Fruit fly (Drosophila melanogaster) whole organism, embryonic: ENCODE results near the gene CG3009.

ENCODE experiments used
- BtbVII ChIP-seq: fragments of 200-800 bp; sonication (Bioruptor generic); optimal IDR thresholded peaks from 3 replicates; lab custom pipeline; 2017; ENCODE audit warnings: missing biosample characterization, mild to moderate bottlenecking, missing genetic modification characterization
- C15 ChIP-seq: fragments of 200-800 bp; sonication (Bioruptor generic); IDR thresholded peaks from 3 replicates; pipeline ENCODE4 v1.3.6; 2022; ENCODE audit warnings: missing biosample characterization, missing genetic modification characterization
- CG10462 ChIP-seq: fragments of 200-800 bp; sonication (Bioruptor generic); optimal IDR thresholded peaks from 2 replicates; lab custom pipeline; 2016; ENCODE audit warnings: missing biosample characterization, missing genetic modification characterization
- CG11247 ChIP-seq: fragments of 200-800 bp; sonication (Bioruptor generic); IDR thresholded peaks from 2 replicates; pipeline ENCODE4 v1.3.6; 2022; ENCODE audit warnings: missing biosample characterization, missing genetic modification characterization
- CG12155 ChIP-seq: fragments of 200-800 bp; sonication (Bioruptor generic); optimal IDR thresholded peaks from 3 replicates; lab custom pipeline; 2016; ENCODE audit warnings: missing biosample characterization, missing genetic modification characterization
- CG13624 ChIP-seq: fragments of 200-800 bp; sonication (Bioruptor generic); optimal IDR thresholded peaks from 2 replicates; lab custom pipeline; 2016; ENCODE audit warnings: missing biosample characterization, missing genetic modification characterization
- CG15696 ChIP-seq: fragments of 200-800 bp; sonication (Bioruptor generic); optimal IDR thresholded peaks from 2 replicates; lab custom pipeline; 2019; ENCODE audit warnings: missing biosample characterization, mild to moderate bottlenecking, missing genetic modification characterization, moderate library complexity
- CG17359 ChIP-seq: fragments of 200-800 bp; sonication (Bioruptor generic); optimal IDR thresholded peaks from 3 replicates; lab custom pipeline; 2018; ENCODE audit warnings: missing biosample characterization, mild to moderate bottlenecking, missing genetic modification characterization, moderate library complexity
- CG17802 ChIP-seq: fragments of 200-800 bp; sonication (Bioruptor generic); optimal IDR thresholded peaks from 2 replicates; lab custom pipeline; 2018; ENCODE audit warnings: missing biosample characterization, mild to moderate bottlenecking, missing genetic modification characterization, moderate library complexity
- CG18599 ChIP-seq: fragments of 200-800 bp; sonication (Bioruptor generic); optimal IDR thresholded peaks from 3 replicates; lab custom pipeline; 2017; ENCODE audit warnings: missing biosample characterization, missing genetic modification characterization, mild to moderate bottlenecking, moderate library complexity, missing genetic modification reagents
- CG31388 ChIP-seq: fragments of 200-800 bp; sonication (Bioruptor generic); optimal IDR thresholded peaks from 2 replicates; lab custom pipeline; 2016; ENCODE audit warnings: missing biosample characterization, missing genetic modification characterization
- CG3407 ChIP-seq: fragments of 200-800 bp; sonication (Bioruptor generic); optimal IDR thresholded peaks from 2 replicates; lab custom pipeline; 2018; ENCODE audit warnings: missing biosample characterization, mild to moderate bottlenecking, missing genetic modification characterization
- CG34376 ChIP-seq: fragments of 200-800 bp; sonication (Bioruptor generic); optimal IDR thresholded peaks from 2 replicates; lab custom pipeline; 2018; ENCODE audit warnings: missing biosample characterization, mild to moderate bottlenecking, missing genetic modification characterization
- CG42726 ChIP-seq: fragments of 200-800 bp; sonication (Bioruptor generic); IDR thresholded peaks from 2 replicates; pipeline ENCODE4 v1.3.6; 2022; ENCODE audit warnings: missing biosample characterization, missing genetic modification characterization; ENCODE audit not compliant: partially characterized antibody
- CG7556 ChIP-seq: fragments of 200-800 bp; sonication (Bioruptor generic); optimal IDR thresholded peaks from 2 replicates; lab custom pipeline; 2017; ENCODE audit warnings: missing biosample characterization, mild to moderate bottlenecking, missing genetic modification characterization
- Chrac-16 ChIP-seq: fragments of 200-800 bp; sonication (Bioruptor generic); optimal IDR thresholded peaks from 3 replicates; lab custom pipeline; 2016; ENCODE audit warnings: missing biosample characterization, missing genetic modification characterization
- Elba2 ChIP-seq: fragments of 200-800 bp; sonication (Bioruptor generic); optimal IDR thresholded peaks from 3 replicates; lab custom pipeline; 2016; ENCODE audit warnings: missing biosample characterization, missing genetic modification characterization
- HmgZ ChIP-seq: fragments of 200-800 bp; sonication (Bioruptor generic); optimal IDR thresholded peaks from 2 replicates; lab custom pipeline; 2018; ENCODE audit warnings: missing biosample characterization, mild to moderate bottlenecking, missing genetic modification characterization
- Lhr ChIP-seq: fragments of 200-800 bp; sonication (Bioruptor generic); optimal IDR thresholded peaks from 3 replicates; lab custom pipeline; 2017; ENCODE audit warnings: mild to moderate bottlenecking, missing biosample characterization, missing genetic modification reagents, missing genetic modification characterization
- Nf-YA ChIP-seq: fragments of 200-800 bp; sonication (Bioruptor generic); IDR thresholded peaks from 2 replicates; pipeline ENCODE4 v1.3.6; 2022; ENCODE audit warnings: missing biosample characterization, missing genetic modification characterization
- Ravus ChIP-seq: fragments of 200-800 bp; sonication (Bioruptor generic); IDR thresholded peaks from 2 replicates; pipeline ENCODE4 v1.3.6; 2022; ENCODE audit warnings: missing biosample characterization, missing genetic modification characterization
- Sox102F ChIP-seq: fragments of 200-800 bp; sonication (Bioruptor generic); optimal IDR thresholded peaks from 2 replicates; lab custom pipeline; 2018; ENCODE audit warnings: missing biosample characterization, mild to moderate bottlenecking, missing genetic modification characterization, moderate library complexity
- Stat92E ChIP-seq, 3 experiments: fragments of >200 bp in 2 of 3; fragments of 200-800 bp in 1 of 3; sonication (Bioruptor generic) in 1 of 3; optimal IDR thresholded peaks; 2 replicates each; lab custom pipeline; 2017 to 2019; ENCODE audit warnings: missing biosample characterization in 3 of 3, missing genetic modification characterization in 3 of 3, mild to moderate bottlenecking in 1 of 3, moderate library complexity in 1 of 3
- Vsx1 ChIP-seq: fragments of 200-800 bp; sonication (Bioruptor generic); optimal IDR thresholded peaks from 2 replicates; lab custom pipeline; 2017; ENCODE audit warnings: missing biosample characterization, mild to moderate bottlenecking, missing genetic modification characterization, missing genetic modification reagents
- Xbp1 ChIP-seq: fragments of 200-800 bp; sonication (Bioruptor generic); optimal IDR thresholded peaks from 3 replicates; lab custom pipeline; 2016; ENCODE audit warnings: missing biosample characterization, mild to moderate bottlenecking, missing genetic modification characterization
- YL-1 ChIP-seq: fragments of 200-800 bp; sonication (Bioruptor generic); optimal IDR thresholded peaks from 3 replicates; lab custom pipeline; 2017; ENCODE audit warnings: missing biosample characterization, mild to moderate bottlenecking, missing genetic modification characterization
- al ChIP-seq: fragments of 200-800 bp; sonication (Bioruptor generic); IDR thresholded peaks from 2 replicates; pipeline ENCODE4 v1.3.6; 2022; ENCODE audit warnings: missing biosample characterization, missing genetic modification characterization
- ara ChIP-seq: fragments of 200-800 bp; sonication (Bioruptor generic); IDR thresholded peaks from 2 replicates; pipeline ENCODE4 v1.3.6; 2022; ENCODE audit warnings: missing biosample characterization, missing genetic modification characterization
- bowl ChIP-seq: fragments of 200-800 bp; sonication (Bioruptor generic); IDR thresholded peaks from 2 replicates; pipeline ENCODE4 v1.3.6; 2022; ENCODE audit warnings: missing biosample characterization, missing genetic modification characterization
- chn ChIP-seq: fragments of 200-800 bp; sonication (Bioruptor generic); optimal IDR thresholded peaks from 2 replicates; lab custom pipeline; 2016; ENCODE audit warnings: missing biosample characterization, missing genetic modification characterization
- dmrt11E ChIP-seq: fragments of 200-800 bp; sonication (Bioruptor generic); optimal IDR thresholded peaks from 3 replicates; lab custom pipeline; 2018; ENCODE audit warnings: missing biosample characterization, mild to moderate bottlenecking, missing genetic modification characterization, moderate library complexity
- en ChIP-seq: fragments of 200-800 bp; sonication (Bioruptor generic); optimal IDR thresholded peaks from 2 replicates; lab custom pipeline; 2016; ENCODE audit warnings: missing biosample characterization, missing genetic modification characterization
- fu2 ChIP-seq: fragments of 200-800 bp; sonication (Bioruptor generic); optimal IDR thresholded peaks from 2 replicates; lab custom pipeline; 2016; ENCODE audit warnings: missing biosample characterization, missing genetic modification characterization
- gfzf ChIP-seq: fragments of 200-800 bp; sonication (Bioruptor generic); optimal IDR thresholded peaks from 2 replicates; lab custom pipeline; 2016; ENCODE audit warnings: missing biosample characterization, mild to moderate bottlenecking, missing genetic modification characterization, moderate library complexity
- gsb ChIP-seq: fragments of 200-800 bp; sonication (Bioruptor generic); IDR thresholded peaks from 2 replicates; pipeline ENCODE4 v1.3.6; 2022; ENCODE audit warnings: missing biosample characterization, missing genetic modification characterization
- hbn ChIP-seq: fragments of 200-800 bp; sonication (Bioruptor generic); IDR thresholded peaks from 2 replicates; pipeline ENCODE4 v1.3.6; 2022; ENCODE audit warnings: missing biosample characterization, missing genetic modification characterization; ENCODE audit not compliant: partially characterized antibody
- hkb ChIP-seq, 2 experiments: fragments of 200-800 bp in 1 of 2; fragments of >200 bp in 1 of 2; sonication (Bioruptor generic) in 1 of 2; IDR thresholded peaks in 1 of 2; optimal IDR thresholded peaks in 1 of 2; 2 replicates each; pipeline versions ENCODE4 v1.3.6 to Lab custom; 2017 to 2022; ENCODE audit warnings: missing biosample characterization in 1 of 2, missing genetic modification characterization in 1 of 2
- insv ChIP-seq, 2 experiments: fragments of 200-800 bp; sonication (Bioruptor generic); optimal IDR thresholded peaks; 3 replicates each; lab custom pipeline; 2016 to 2018; ENCODE audit warnings: missing biosample characterization in 2 of 2, missing genetic modification characterization in 2 of 2
- lov ChIP-seq, 2 experiments: fragments of 200-800 bp in 1 of 2; fragments of >200 bp in 1 of 2; sonication (Bioruptor generic) in 1 of 2; IDR thresholded peaks in 1 of 2; optimal IDR thresholded peaks in 1 of 2; 2 replicates in 1 of 2; 3 replicates in 1 of 2; pipeline versions ENCODE4 v1.3.6 to Lab custom; 2017 to 2022; ENCODE audit warnings: missing biosample characterization in 1 of 2, missing genetic modification characterization in 1 of 2
- pb ChIP-seq: fragments of 200-800 bp; sonication (Bioruptor generic); optimal IDR thresholded peaks from 3 replicates; lab custom pipeline; 2016; ENCODE audit warnings: missing biosample characterization, missing genetic modification characterization
- scrt ChIP-seq: fragments of 200-800 bp; sonication (Bioruptor generic); optimal IDR thresholded peaks from 2 replicates; lab custom pipeline; 2018; ENCODE audit warnings: missing biosample characterization, mild to moderate bottlenecking, missing genetic modification characterization, moderate library complexity
- seq ChIP-seq: fragments of 200-800 bp; sonication (Bioruptor generic); IDR thresholded peaks from 2 replicates; pipeline ENCODE4 v1.3.6; 2022; ENCODE audit warnings: missing biosample characterization, missing genetic modification characterization
- sna ChIP-seq: fragments of 200-800 bp; sonication (Bioruptor generic); IDR thresholded peaks from 2 replicates; pipeline ENCODE4 v1.3.6; 2022; ENCODE audit warnings: missing biosample characterization, missing genetic modification characterization; ENCODE audit not compliant: partially characterized antibody
- stc ChIP-seq: fragments of 200-800 bp; sonication (Bioruptor generic); IDR thresholded peaks from 2 replicates; pipeline ENCODE4 v1.3.6; 2022; ENCODE audit warnings: missing biosample characterization, missing genetic modification characterization
- trem ChIP-seq: fragments of 200-800 bp; optimal IDR thresholded peaks from 3 replicates; lab custom pipeline; 2019; ENCODE audit warnings: missing biosample characterization, mild to moderate bottlenecking, missing genetic modification characterization, moderate library complexity
- tx ChIP-seq: fragments of 200-800 bp; sonication (Bioruptor generic); optimal IDR thresholded peaks from 2 replicates; lab custom pipeline; 2016; ENCODE audit warnings: missing biosample characterization, missing genetic modification characterization
- wdn ChIP-seq: fragments of 200-800 bp; sonication (Bioruptor generic); IDR thresholded peaks from 2 replicates; pipeline ENCODE4 v1.3.6; 2022; ENCODE audit warnings: missing biosample characterization, missing genetic modification characterization
- zen2 ChIP-seq: fragments of 200-800 bp; sonication (Bioruptor generic); IDR thresholded peaks from 3 replicates; pipeline ENCODE4 v1.3.6; 2022; ENCODE audit warnings: missing biosample characterization, missing genetic modification characterization; ENCODE audit not compliant: partially characterized antibody

CG3009 gene

dm6 chrX:4687778-4688399 is 21.4 kb upstream of the CG3009 start, which contains the start of gene ctp (continued):
- TF ChIP-seq CG11247 (GFP tag; lab: Robert Waterston, UW) (0 out of 2 replicates have a peak, but pooled peaks have one; percentile 27), Stat92E (GFP tag; optimal IDR thresholded peaks at IDR 0.05; lab: Kevin White, UChicago) (peak in 1 of 3 experiments; percentile 40), Elba2 (GFP tag; lab: Kevin White, UChicago) (no peak), CG17359 (peak; percentile 32), CG13624 (GFP tag; lab: Kevin White, UChicago) (peak; percentile 51), CG7556 (GFP tag; lab: Kevin White, UChicago) (peak; percentile 34), HmgZ (tag; lab: Kevin White, UChicago) (peak; percentile 56), Nf-YA (GFP tag; lab: Robert Waterston, UW) (peak; percentile 88), CG42726 (GFP tag; lab: Robert Waterston, UW) (peak; percentile 64; the same call in 1 of the 2 replicates), fu2 (peak; percentile 3), BtbVII (GFP tag; lab: Kevin White, UChicago) (peak; percentile 25), chn (peak; percentile 12), tx (GFP tag; lab: Kevin White, UChicago) (peak; percentile 9), hbn (GFP tag; lab: Robert Waterston, UW) (peak; percentile 68), insv (GFP tag; optimal IDR thresholded peaks at IDR 0.05; lab: Kevin White, UChicago) (peak in 1 of 2 experiments; percentile 24), stc (GFP tag; lab: Robert Waterston, UW) (no peak; the same call in 1 of the 2 replicates), hkb (optimal IDR thresholded peaks at IDR 0.05; lab: Kevin White, UChicago) (no peak), hkb (GFP tag; IDR thresholded peaks at IDR 0.05; lab: Robert Waterston, UW) (peak; percentile 44; the same call in 1 of the 2 replicates), CG15696 (tag; lab: Kevin White, UChicago) (peak; percentile 2), Ravus (no peak), pb (GFP tag; lab: Kevin White, UChicago) (no peak), en (GFP tag; lab: Kevin White, UChicago) (no peak), gsb (GFP tag; lab: Robert Waterston, UW) (no peak), seq (GFP tag; lab: Robert Waterston, UW) (peak; percentile 56; the same call in 1 of the 2 replicates), CG17802 (tag; lab: Kevin White, UChicago) (no peak), zen2 (peak; percentile 36; the same call in 1 of the 3 replicates), Sox102F (GFP tag; lab: Kevin White, UChicago) (peak; percentile 21), bowl (no peak), sna (peak; percentile 71), CG10462 (GFP tag; lab: Kevin White, UChicago) (no peak), CG18599 (GFP tag; lab: Kevin White, UChicago) (peak; percentile 44), CG31388 (GFP tag; lab: Kevin White, UChicago) (no peak), CG12155 (peak; percentile 40), al (GFP tag; lab: Robert Waterston, UW) (peak; percentile 30; the same call in 1 of the 2 replicates), wdn (GFP tag; lab: Robert Waterston, UW) (no peak), C15 (GFP tag; lab: Robert Waterston, UW) (no peak), lov (optimal IDR thresholded peaks at IDR 0.05; lab: Kevin White, UChicago) (no peak), lov (GFP tag; IDR thresholded peaks at IDR 0.05; lab: Robert Waterston, UW) (no peak), ara (no peak), trem (peak; percentile 31), CG34376 (GFP tag; lab: Kevin White, UChicago) (peak; percentile 78), Vsx1 (GFP tag; lab: Kevin White, UChicago) (peak; percentile 0), gfzf (GFP tag; lab: Kevin White, UChicago) (peak; percentile 33), Xbp1 (GFP tag; lab: Kevin White, UChicago) (peak; percentile 55), dmrt11E (peak; percentile 25), scrt (GFP tag; lab: Kevin White, UChicago) (peak; percentile 52), CG3407 (GFP tag; lab: Kevin White, UChicago) (no peak), Chrac-16 (GFP tag; lab: Kevin White, UChicago) (peak; percentile 53), YL-1 (GFP tag; lab: Kevin White, UChicago) (peak; percentile 84), Lhr (GFP tag; lab: Kevin White, UChicago) (peak; percentile 58)
